Fruit fly (Drosophila melanogaster) whole organism, embryonic: ENCODE results near the gene CG31817.

Experiments
- CG10543 ChIP-seq: fragments of 200-800 bp; sonication (Bioruptor generic); optimal IDR thresholded peaks from 3 replicates; lab custom pipeline; 2017; ENCODE audit warnings: missing biosample characterization, mild to moderate bottlenecking, missing genetic modification characterization, moderate library complexity
- CG13296 ChIP-seq: fragments of 200-800 bp; sonication (Bioruptor generic); optimal IDR thresholded peaks from 3 replicates; lab custom pipeline; 2018; ENCODE audit warnings: missing biosample characterization, mild to moderate bottlenecking, missing genetic modification characterization
- CG14050 ChIP-seq: fragments of 200-800 bp; sonication (Bioruptor generic); IDR thresholded peaks from 3 replicates; pipeline ENCODE4 v1.3.6; 2022; ENCODE audit warnings: missing biosample characterization, missing genetic modification characterization
- CG14667 ChIP-seq: fragments of 200-800 bp; sonication (Bioruptor generic); IDR thresholded peaks from 2 replicates; pipeline ENCODE4 v1.3.6; 2022; ENCODE audit warnings: missing biosample characterization, missing genetic modification characterization
- CG16815 ChIP-seq: fragments of 200-800 bp; sonication (Bioruptor generic); optimal IDR thresholded peaks from 3 replicates; lab custom pipeline; 2017; ENCODE audit warnings: missing biosample characterization, mild to moderate bottlenecking, missing genetic modification characterization
- CG17829 ChIP-seq: fragments of 200-800 bp; optimal IDR thresholded peaks from 2 replicates; lab custom pipeline; 2019; ENCODE audit warnings: missing biosample characterization, mild to moderate bottlenecking, missing genetic modification characterization, moderate library complexity
- CG18011 ChIP-seq: fragments of 200-800 bp; sonication (Bioruptor generic); optimal IDR thresholded peaks from 2 replicates; lab custom pipeline; 2017; ENCODE audit warnings: missing biosample characterization, missing genetic modification characterization, mild to moderate bottlenecking, moderate library complexity, missing genotype
- CG2120 ChIP-seq: fragments of 200-800 bp; sonication (Bioruptor generic); optimal IDR thresholded peaks from 3 replicates; lab custom pipeline; 2016; ENCODE audit warnings: missing biosample characterization, missing genetic modification characterization
- CG2199 ChIP-seq: fragments of 200-800 bp; sonication (Bioruptor generic); IDR thresholded peaks from 3 replicates; pipeline ENCODE4 v1.3.6; 2022; ENCODE audit warnings: missing biosample characterization, missing genetic modification characterization
- CG3065 ChIP-seq: fragments of 200-800 bp; sonication (Bioruptor generic); optimal IDR thresholded peaks from 2 replicates; lab custom pipeline; 2016; ENCODE audit warnings: missing biosample characterization, missing genetic modification characterization
- CG31388 ChIP-seq: fragments of 200-800 bp; sonication (Bioruptor generic); optimal IDR thresholded peaks from 2 replicates; lab custom pipeline; 2016; ENCODE audit warnings: missing biosample characterization, missing genetic modification characterization
- CG42726 ChIP-seq: fragments of 200-800 bp; sonication (Bioruptor generic); IDR thresholded peaks from 2 replicates; pipeline ENCODE4 v1.3.6; 2022; ENCODE audit warnings: missing biosample characterization, missing genetic modification characterization; ENCODE audit not compliant: partially characterized antibody
- CG6272 ChIP-seq: fragments of 200-800 bp; sonication (Bioruptor generic); IDR thresholded peaks from 2 replicates; pipeline ENCODE4 v1.3.6; 2022; ENCODE audit warnings: missing biosample characterization, missing genetic modification characterization
- Dll ChIP-seq: fragments of 200-800 bp; sonication (Bioruptor generic); IDR thresholded peaks from 4 replicates; pipeline ENCODE4 v1.3.6; 2022; ENCODE audit warnings: missing biosample characterization, missing genetic modification characterization; ENCODE audit not compliant: partially characterized antibody
- ERR ChIP-seq: fragments of 200-800 bp; sonication (Bioruptor generic); optimal IDR thresholded peaks from 2 replicates; lab custom pipeline; 2016; ENCODE audit warnings: missing biosample characterization, missing genetic modification characterization
- HLHmδ ChIP-seq: fragments of 200-800 bp; sonication (Bioruptor generic); optimal IDR thresholded peaks from 2 replicates; lab custom pipeline; 2018; ENCODE audit warnings: missing biosample characterization, mild to moderate bottlenecking, missing genetic modification characterization, moderate library complexity
- Hand ChIP-seq: fragments of 200-800 bp; sonication (Bioruptor generic); optimal IDR thresholded peaks from 2 replicates; lab custom pipeline; 2017; ENCODE audit warnings: mild to moderate bottlenecking, missing biosample characterization, missing genetic modification reagents, missing genetic modification characterization
- Jarid2 ChIP-seq: fragments of 200-800 bp; sonication (Bioruptor generic); optimal IDR thresholded peaks from 3 replicates; lab custom pipeline; 2017; ENCODE audit warnings: mild to moderate bottlenecking, missing biosample characterization, missing genetic modification reagents, missing genetic modification characterization
- Med ChIP-seq: fragments of 200-800 bp; sonication (Bioruptor generic); peaks from one replicate; lab custom pipeline; 2016; ENCODE audit warnings: missing biosample characterization, missing genetic modification characterization, mild to moderate bottlenecking, inconsistent platforms, moderate library complexity
- Neu2 ChIP-seq: fragments of 200-800 bp; sonication (Bioruptor generic); optimal IDR thresholded peaks from 3 replicates; lab custom pipeline; 2016; ENCODE audit warnings: missing biosample characterization, missing genetic modification characterization, borderline replicate concordance
- Nf-YA ChIP-seq: fragments of 200-800 bp; sonication (Bioruptor generic); IDR thresholded peaks from 2 replicates; pipeline ENCODE4 v1.3.6; 2022; ENCODE audit warnings: missing biosample characterization, missing genetic modification characterization
- Nf-YC ChIP-seq: fragments of 200-800 bp; optimal IDR thresholded peaks from 3 replicates; lab custom pipeline; 2019; ENCODE audit warnings: missing biosample characterization, mild to moderate bottlenecking, missing genetic modification characterization, moderate library complexity
- Pdp1 ChIP-seq, 2 experiments: fragments of 200-800 bp; sonication (Bioruptor generic); optimal IDR thresholded peaks; 3 replicates each; lab custom pipeline; 2016; ENCODE audit warnings: missing biosample characterization in 2 of 2, missing genetic modification characterization in 2 of 2, mild to moderate bottlenecking in 1 of 2, moderate library complexity in 1 of 2
- Poxn ChIP-seq: fragments of 200-800 bp; sonication (Bioruptor generic); IDR thresholded peaks from 2 replicates; pipeline ENCODE4 v1.3.6; 2022; ENCODE audit warnings: missing biosample characterization, missing genetic modification characterization
- ab ChIP-seq: fragments of 200-800 bp; sonication (Bioruptor generic); optimal IDR thresholded peaks from 2 replicates; lab custom pipeline; 2016; ENCODE audit warnings: missing biosample characterization, missing genetic modification characterization
- al ChIP-seq: fragments of 200-800 bp; sonication (Bioruptor generic); IDR thresholded peaks from 2 replicates; pipeline ENCODE4 v1.3.6; 2022; ENCODE audit warnings: missing biosample characterization, missing genetic modification characterization
- dati ChIP-seq: fragments of 200-800 bp; sonication (Bioruptor generic); IDR thresholded peaks from 2 replicates; pipeline ENCODE4 v1.3.6; 2022; ENCODE audit warnings: missing biosample characterization, missing genetic modification characterization
- disco-r ChIP-seq: fragments of 200-800 bp; sonication (Bioruptor generic); optimal IDR thresholded peaks from 2 replicates; lab custom pipeline; 2016; ENCODE audit warnings: missing biosample characterization, missing genetic modification characterization
- kni ChIP-seq: fragments of 200-800 bp; sonication (Bioruptor generic); optimal IDR thresholded peaks from 3 replicates; lab custom pipeline; 2017; ENCODE audit warnings: mild to moderate bottlenecking, missing biosample characterization, missing genetic modification reagents, missing genetic modification characterization
- onecut ChIP-seq: fragments of 200-800 bp; sonication (Bioruptor generic); IDR thresholded peaks from 2 replicates; pipeline ENCODE4 v1.3.6; 2022; ENCODE audit warnings: missing biosample characterization, missing genetic modification characterization
- pros ChIP-seq: fragments of 200-800 bp; sonication (Bioruptor generic); optimal IDR thresholded peaks from 3 replicates; lab custom pipeline; 2019; ENCODE audit warnings: missing biosample characterization, mild to moderate bottlenecking, missing genetic modification characterization, moderate library complexity
- rib ChIP-seq: fragments of 200-800 bp; sonication (Bioruptor generic); IDR thresholded peaks from 2 replicates; pipeline ENCODE4 v1.3.6; 2022; ENCODE audit warnings: missing biosample characterization, missing genetic modification characterization
- sd ChIP-seq: fragments of 200-800 bp; sonication (Bioruptor generic); optimal IDR thresholded peaks from 3 replicates; lab custom pipeline; 2018; ENCODE audit warnings: missing biosample characterization, mild to moderate bottlenecking, missing genetic modification characterization, moderate library complexity
- so ChIP-seq: fragments of 200-800 bp; sonication (Bioruptor generic); IDR thresholded peaks from 3 replicates; pipeline ENCODE4 v1.3.6; 2022; ENCODE audit warnings: missing biosample characterization, missing genetic modification characterization
- sr ChIP-seq: fragments of 200-800 bp; sonication (Bioruptor generic); IDR thresholded peaks from 3 replicates; pipeline ENCODE4 v1.3.6; 2022; ENCODE audit warnings: missing biosample characterization, missing genetic modification characterization
- tll ChIP-seq, 2 experiments: fragments of 200-800 bp in 1 of 2; fragments of >200 bp in 1 of 2; sonication (Bioruptor generic) in 1 of 2; optimal IDR thresholded peaks; 2 replicates each; lab custom pipeline; 2017 to 2019; ENCODE audit warnings: missing biosample characterization in 2 of 2, missing genetic modification characterization in 2 of 2, mild to moderate bottlenecking in 1 of 2, moderate library complexity in 1 of 2
- twi ChIP-seq: fragments of 200-800 bp; optimal IDR thresholded peaks from 2 replicates; lab custom pipeline; 2019; ENCODE audit warnings: missing biosample characterization, mild to moderate bottlenecking, missing genetic modification characterization, moderate library complexity
- wek ChIP-seq: fragments of 200-800 bp; sonication (Bioruptor generic); optimal IDR thresholded peaks from 3 replicates; lab custom pipeline; 2018; ENCODE audit warnings: missing biosample characterization, mild to moderate bottlenecking, missing genetic modification characterization, moderate library complexity
- zfh1 ChIP-seq: fragments of 200-800 bp; sonication (Bioruptor generic); IDR thresholded peaks from 3 replicates; pipeline ENCODE4 v1.3.6; 2022; ENCODE audit warnings: missing biosample characterization, missing genetic modification characterization

CG31817 gene

dm6 chr2L:16323544-16323943, 14.1 kb downstream of the CG31817 start:
- TF ChIP-seq CG31388 (GFP tag; lab: Kevin White, UChicago) (no peak), CG2199 (peak; percentile 58; the same call in 2 of the 3 replicates), CG6272 (GFP tag; lab: Robert Waterston, UW) (no peak), Nf-YC (tag; lab: Kevin White, UChicago) (no peak), zfh1 (GFP tag; lab: Robert Waterston, UW) (no peak), CG14667 (GFP tag; lab: Robert Waterston, UW) (no peak), CG17829 (tag; lab: Kevin White, UChicago) (peak; percentile 17), CG14050 (GFP tag; lab: Robert Waterston, UW) (no peak), CG2120 (no peak), tll (GFP tag; optimal IDR thresholded peaks at IDR 0.05; lab: Kevin White, UChicago) (peak in 1 of 2 experiments; percentile 86), al (GFP tag; lab: Robert Waterston, UW) (no peak), CG42726 (no peak), twi (peak; percentile 69), pros (GFP tag; lab: Kevin White, UChicago) (peak; percentile 73), dati (GFP tag; lab: Robert Waterston, UW) (no peak), Poxn (GFP tag; lab: Robert Waterston, UW) (no peak), CG3065 (no peak), ab (no peak), so (GFP tag; lab: Robert Waterston, UW) (no peak), CG13296 (GFP tag; lab: Kevin White, UChicago) (no peak), Jarid2 (GFP tag; lab: Kevin White, UChicago) (no peak), Neu2 (GFP tag; lab: Kevin White, UChicago) (peak; percentile 89), wek (no peak), CG18011 (no peak), kni (GFP tag; lab: Kevin White, UChicago) (peak; percentile 66), disco-r (GFP tag; lab: Kevin White, UChicago) (no peak), Med (GFP tag; lab: Kevin White, UChicago) (peak; percentile 38), sd (tag; lab: Kevin White, UChicago) (peak; percentile 40), Hand (GFP tag; lab: Kevin White, UChicago) (no peak), HLHmδ (no peak), Dll (GFP tag; lab: Robert Waterston, UW) (no peak)

- TF ChIP-seq CG16815 (no peak), onecut (peak; percentile 63), sr (GFP tag; lab: Robert Waterston, UW) (0 out of 3 replicates have a peak, but pooled peaks have one; percentile 35), CG10543 (GFP tag; lab: Kevin White, UChicago) (peak; percentile 59), Med (GFP tag; lab: Kevin White, UChicago) (peak; percentile 10), Pdp1 (GFP tag; optimal IDR thresholded peaks at IDR 0.05; lab: Kevin White, UChicago) (peak in 1 of 2 experiments; percentile 85), Nf-YA (GFP tag; lab: Robert Waterston, UW) (no peak), rib (peak; percentile 65), ERR (GFP tag; lab: Kevin White, UChicago) (no peak), sd (tag; lab: Kevin White, UChicago) (peak; percentile 79)
- TF ChIP-seq, all 482 proteins: peak for 7
Measured at dm6 chr2L:16321872-16322631, 15.6 kb downstream of the CG31817 start.
